Fruit fly (Drosophila melanogaster): ENCODE results near the gene CG31198.

DNA sequence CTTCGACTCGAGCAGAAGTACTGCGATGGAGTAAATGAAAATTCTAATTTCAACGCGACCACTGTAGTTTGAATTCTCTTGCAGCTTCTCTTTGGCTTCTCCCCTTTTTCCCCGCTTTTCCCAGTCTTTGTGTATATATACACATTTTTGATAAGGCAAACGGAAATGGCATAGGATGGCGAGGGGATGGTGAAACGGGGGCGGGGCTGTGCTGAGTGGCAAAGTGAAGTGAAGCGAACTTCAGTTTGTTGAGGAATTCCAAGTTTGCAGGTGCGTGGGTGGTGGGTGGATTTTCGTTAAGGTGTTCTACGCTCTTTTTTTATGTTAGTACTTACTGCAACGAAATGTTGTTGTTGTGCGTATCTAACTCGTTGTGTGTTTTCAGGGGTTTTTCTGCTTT lies 53.1 kb downstream of the CG31198 start:
- TF ChIP-seq rib (GFP tag; IDR thresholded peaks at IDR 0.05) (no peak), CG15269 (tag; optimal IDR thresholded peaks at IDR 0.05) (no peak), zen (tag; optimal IDR thresholded peaks at IDR 0.05) (no peak), gt (GFP tag; IDR thresholded peaks at IDR 0.05) (no peak)

Data from whole organism, embryonic.